Fruit fly (Drosophila melanogaster): ENCODE results near the gene slo.
A peak's percentile ranks its signal among the peaks of the same experiment; 100 is the strongest.

The slo gene

DNA sequence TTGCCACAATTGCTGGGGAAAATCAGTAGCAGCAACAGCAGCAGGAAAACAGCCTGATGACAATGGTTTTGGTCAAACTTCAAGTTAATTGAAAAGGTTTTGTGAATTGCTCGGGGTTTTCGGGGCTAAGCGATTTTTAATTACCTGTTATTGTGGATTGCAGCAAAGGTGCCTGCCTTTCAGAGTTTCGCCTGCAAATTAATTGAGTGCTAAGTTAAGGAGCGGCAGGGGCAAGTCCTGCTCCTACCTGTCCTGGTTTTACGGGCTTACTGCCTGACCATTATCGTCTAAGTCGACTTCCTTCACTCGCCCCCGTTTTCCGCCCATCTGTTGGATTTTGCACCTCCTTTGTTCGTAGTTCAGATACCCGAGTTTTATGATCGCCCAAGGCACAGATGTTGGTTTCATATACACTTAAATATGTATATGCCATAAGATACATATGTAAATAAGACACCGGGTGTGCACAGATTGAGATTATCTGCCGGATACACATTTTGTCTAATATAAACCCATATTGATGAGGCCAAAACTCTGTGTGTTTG is 64.1 kb downstream of the slo start:
- TF ChIP-seq CG15479 (GFP tag; optimal IDR thresholded peaks at IDR 0.05) (peak; percentile 69), tll (GFP tag; optimal IDR thresholded peaks at IDR 0.05) (peak in 1 of 2 experiments; percentile 72), Myb (GFP tag; optimal IDR thresholded peaks at IDR 0.05) (no peak), zen (tag; optimal IDR thresholded peaks at IDR 0.05) (peak; percentile 89), CHES-1-like (GFP tag; optimal IDR thresholded peaks at IDR 0.05) (no peak), twi (tag; optimal IDR thresholded peaks at IDR 0.05) (peak; percentile 28), cad (GFP tag; optimal IDR thresholded peaks at IDR 0.05) (peak; percentile 84)

DNA sequence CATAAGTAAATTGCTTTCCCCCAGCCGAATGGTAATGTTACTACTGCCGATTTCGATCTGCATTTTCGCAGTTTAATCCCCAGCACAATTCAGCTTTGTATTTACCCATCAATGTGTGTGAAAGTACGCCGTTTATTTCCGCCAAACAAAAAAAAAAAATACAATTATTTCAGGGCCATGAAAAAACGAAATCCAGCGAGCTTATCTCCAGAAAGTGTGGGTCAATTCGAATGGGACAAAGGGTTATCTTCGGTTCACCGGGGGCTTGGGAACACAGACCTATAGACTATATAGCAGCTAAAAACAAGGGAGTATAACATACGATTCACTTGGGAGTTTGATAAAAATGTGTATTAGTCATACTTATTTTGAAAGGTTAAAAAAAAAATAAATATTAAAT is 64.7 kb downstream of the slo start:
- TF ChIP-seq chinmo (GFP tag; IDR thresholded peaks at IDR 0.05; ENCODE audit: partially characterized antibody) (0 out of 4 replicates have a peak, but pooled peaks have one; percentile 10), fd64A (GFP tag; optimal IDR thresholded peaks at IDR 0.05) (no peak)

DNA sequence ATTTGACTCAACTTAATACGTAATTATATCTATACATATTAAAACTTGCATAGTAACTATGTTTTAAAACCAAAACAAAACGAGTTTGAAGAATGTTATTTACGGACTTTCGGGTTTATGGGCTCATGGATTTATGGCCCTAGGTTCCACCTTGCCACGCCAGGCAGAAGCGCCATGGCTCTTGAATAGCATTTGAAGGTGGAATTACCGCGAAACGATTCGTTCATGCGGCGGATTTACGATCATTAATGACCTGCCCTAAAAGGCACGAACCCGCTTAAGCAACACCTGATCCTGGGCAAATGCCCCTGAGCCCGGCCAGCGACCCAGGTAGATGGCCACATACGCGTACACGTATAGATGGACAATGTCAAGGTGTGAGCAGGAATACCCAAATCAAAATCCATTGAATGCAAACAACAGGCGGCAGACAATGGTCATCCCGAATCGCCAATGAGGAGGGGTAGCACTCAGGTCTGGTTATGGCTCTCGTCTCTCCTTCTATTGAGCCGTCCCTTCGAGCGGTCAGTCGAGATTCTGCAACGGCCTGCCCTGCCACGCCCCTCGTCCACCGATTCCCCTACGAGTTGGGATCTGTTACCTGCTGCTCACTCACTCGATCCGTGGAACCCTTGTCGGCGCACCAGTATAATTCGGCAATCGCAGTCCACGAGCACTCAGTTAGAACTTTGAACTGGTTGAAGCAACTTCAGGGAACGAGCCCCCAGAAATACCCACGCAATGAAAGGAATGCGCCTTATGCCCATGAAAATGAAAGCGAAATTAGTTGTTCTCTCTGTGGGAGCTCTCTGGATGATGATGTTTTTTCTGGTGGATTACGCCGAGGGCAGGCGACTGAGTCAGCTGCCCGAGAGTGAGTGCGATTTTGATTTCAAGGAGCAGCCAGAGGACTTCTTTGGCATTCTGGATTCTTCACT is 87.0 kb downstream of the slo start, which contains the start of gene tld:
TSS of gene tld (plus strand) at position 677 of the 938 bp plus-strand sequence.
- TF ChIP-seq Blimp-1 (GFP tag; optimal IDR thresholded peaks at IDR 0.05) (peak; percentile 45), CG15479 (GFP tag; optimal IDR thresholded peaks at IDR 0.05) (peak; percentile 54), tll (GFP tag; optimal IDR thresholded peaks at IDR 0.05) (peak in 1 of 2 experiments; percentile 88), Xbp1 (GFP tag; optimal IDR thresholded peaks at IDR 0.05) (no peak), cad (GFP tag; optimal IDR thresholded peaks at IDR 0.05) (peak; percentile 98), CG9817 (tag; optimal IDR thresholded peaks at IDR 0.05) (no peak), zen (tag; optimal IDR thresholded peaks at IDR 0.05) (peak; percentile 91), CG3065 (GFP tag; optimal IDR thresholded peaks at IDR 0.05) (peak; percentile 44), CG11560 (tag; IDR thresholded peaks at IDR 0.05) (no peak), z (GFP tag; IDR thresholded peaks at IDR 0.05) (peak; percentile 54; the same call in 1 of the 3 replicates), CG2199 (GFP tag; IDR thresholded peaks at IDR 0.05) (no peak), Doc2 (GFP tag; IDR thresholded peaks at IDR 0.05) (no peak), D (optimal IDR thresholded peaks at IDR 0.05) (peak; percentile 78), D (GFP tag; optimal IDR thresholded peaks at IDR 0.05) (no peak)

DNA sequence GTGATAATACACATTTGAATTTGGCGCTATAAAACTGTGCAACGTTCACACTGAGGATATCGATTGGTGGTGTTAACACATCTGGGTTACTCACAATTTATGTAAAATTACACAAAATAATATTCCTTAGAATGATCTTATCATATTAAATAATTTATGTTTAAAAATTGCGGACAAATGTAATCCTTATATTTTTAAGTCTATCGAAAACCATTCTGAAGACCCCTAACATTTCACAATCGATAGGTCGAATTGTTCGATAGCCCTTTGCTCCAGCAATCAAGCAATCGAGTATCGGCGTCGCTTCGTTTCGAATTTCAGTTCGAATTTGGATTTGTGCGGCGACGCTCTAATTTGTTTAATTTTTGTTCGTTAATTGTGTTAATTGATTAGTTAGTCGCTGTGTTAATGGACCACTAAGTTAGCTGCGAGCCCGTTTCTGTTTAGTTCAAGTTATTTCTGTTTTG is 91.3 kb downstream of the slo start, which contains the start of gene asp:
TSS of gene asp (plus strand) at position 289 of the 467 bp plus-strand sequence.
- TF ChIP-seq knrl (GFP tag; IDR thresholded peaks at IDR 0.05; ENCODE audit: partially characterized antibody) (peak; percentile 82), HLH54F (GFP tag; optimal IDR thresholded peaks at IDR 0.05) (no peak), CG16813 (GFP tag; IDR thresholded peaks at IDR 0.05; ENCODE audit: partially characterized antibody) (peak; percentile 89), CG32532 (GFP tag; IDR thresholded peaks at IDR 0.05) (no peak), Atf3 (GFP tag; optimal IDR thresholded peaks at IDR 0.05) (no peak), bab2 (GFP tag; optimal IDR thresholded peaks at IDR 0.05) (no peak), CG13624 (GFP tag; optimal IDR thresholded peaks at IDR 0.05) (no peak), cwo (GFP tag; optimal IDR thresholded peaks at IDR 0.05) (no peak), zfh1 (GFP tag; IDR thresholded peaks at IDR 0.05) (no peak), sr (GFP tag; IDR thresholded peaks at IDR 0.05) (no peak), CG8089 (GFP tag; optimal IDR thresholded peaks at IDR 0.05) (no peak), ERR (GFP tag; optimal IDR thresholded peaks at IDR 0.05) (no peak), ham (GFP tag; IDR thresholded peaks at IDR 0.05) (no peak), CTCF (GFP tag; optimal IDR thresholded peaks at IDR 0.05) (no peak), otp (GFP tag; IDR thresholded peaks at IDR 0.05) (no peak), CG18764 (GFP tag; optimal IDR thresholded peaks at IDR 0.05) (no peak), btn (GFP tag; optimal IDR thresholded peaks at IDR 0.05) (no peak), Dp (GFP tag; optimal IDR thresholded peaks at IDR 0.05) (peak; percentile 96), cas (GFP tag; IDR thresholded peaks at IDR 0.05) (no peak), CG13296 (GFP tag; optimal IDR thresholded peaks at IDR 0.05) (no peak), CG9817 (tag; optimal IDR thresholded peaks at IDR 0.05) (no peak), grn (GFP tag; optimal IDR thresholded peaks at IDR 0.05) (no peak), CG17361 (GFP tag; IDR thresholded peaks at IDR 0.05) (no peak), Asciz (GFP tag; optimal IDR thresholded peaks at IDR 0.05) (no peak), fd102C (GFP tag; optimal IDR thresholded peaks at IDR 0.05) (no peak), Meics (GFP tag; optimal IDR thresholded peaks at IDR 0.05) (no peak)
